Worm (Caenorhabditis elegans): ENCODE measurements around the gene din-1.

DNA sequence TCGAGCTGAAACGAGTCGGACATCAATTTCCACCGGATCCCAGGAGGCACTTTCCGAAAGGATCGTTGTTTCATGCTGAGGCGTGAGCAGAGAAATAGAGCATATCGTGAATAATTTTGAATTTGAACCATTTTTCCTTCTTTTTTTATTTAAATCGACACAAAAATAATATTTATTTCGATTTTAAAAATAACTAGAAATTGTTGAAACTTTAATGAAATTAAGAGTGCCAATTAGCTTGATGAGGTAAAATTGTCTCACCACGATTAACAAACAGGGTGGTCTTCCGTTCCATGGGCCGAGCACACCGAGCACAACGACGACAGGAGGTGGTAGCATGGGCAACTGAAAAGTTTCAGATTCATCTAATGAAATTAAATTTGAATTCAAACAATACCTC lies 45.1 kb downstream of the din-1 start:
- TF ChIP-seq sdz-38 (tag; optimal IDR thresholded peaks at IDR 0.05) (no peak), gei-17 (GFP tag; optimal IDR thresholded peaks at IDR 0.05) (no peak), unc-130 (GFP tag; optimal IDR thresholded peaks at IDR 0.05) (no peak), mxl-1 (tag; optimal IDR thresholded peaks at IDR 0.05) (no peak), tlf-1 (GFP tag; optimal IDR thresholded peaks at IDR 0.05) (no peak), pha-4 (tag; optimal IDR thresholded peaks at IDR 0.05) (no peak), unc-62 (GFP tag; optimal IDR thresholded peaks at IDR 0.05) (no peak), ztf-25 (GFP tag; IDR thresholded peaks at IDR 0.05) (no peak)
